Worm (Caenorhabditis elegans) whole organism, L2 larva: ENCODE results near the gene ZK418.7.

ENCODE experiments used
- C34F6.9 ChIP-seq: fragments of 150-350 bp; optimal IDR thresholded peaks from 2 replicates; lab custom pipeline; 2014; ENCODE audit warnings: missing biosample characterization, missing genetic modification characterization
- F13H6.1 ChIP-seq: sonication (generic microtip); optimal IDR thresholded peaks from 2 replicates; lab custom pipeline; 2016; ENCODE audit warnings: missing genetic modification characterization, missing compliant biosample characterization
- R02D3.7 ChIP-seq: fragments of 150-350 bp; optimal IDR thresholded peaks from 2 replicates; lab custom pipeline; 2014; ENCODE audit warnings: missing biosample characterization, missing genetic modification characterization
- alr-1 ChIP-seq: fragments of 150-350 bp; optimal IDR thresholded peaks from 2 replicates; lab custom pipeline; 2014; ENCODE audit warnings: missing biosample characterization, missing genetic modification characterization
- aly-2 ChIP-seq: fragments of 150-350 bp; optimal IDR thresholded peaks from 2 replicates; lab custom pipeline; 2014; ENCODE audit warnings: missing biosample characterization, missing genetic modification characterization
- ama-1 ChIP-seq: fragments of 150-350 bp; optimal IDR thresholded peaks from 2 replicates; lab custom pipeline; 2018; ENCODE audit warnings: inconsistent platforms
- ceh-16 ChIP-seq: fragments of 150-350 bp; optimal IDR thresholded peaks from 2 replicates; lab custom pipeline; 2014; ENCODE audit warnings: missing biosample characterization, missing genetic modification characterization
- crh-2 ChIP-seq: sonication (generic microtip); optimal IDR thresholded peaks from 2 replicates; lab custom pipeline; 2017; ENCODE audit warnings: missing biosample characterization, missing genetic modification characterization
- dmd-4 ChIP-seq: sonication (generic microtip); optimal IDR thresholded peaks from 2 replicates; lab custom pipeline; 2017; ENCODE audit warnings: missing biosample characterization, missing genetic modification characterization
- egl-27 ChIP-seq: sonication (generic microtip); optimal IDR thresholded peaks from 3 replicates; lab custom pipeline; 2017; ENCODE audit warnings: missing biosample characterization, missing genetic modification reagents, missing genetic modification characterization
- elt-1 ChIP-seq: fragments of 150-350 bp; optimal IDR thresholded peaks from 2 replicates; lab custom pipeline; 2014; ENCODE audit warnings: missing biosample characterization, missing genetic modification characterization
- elt-3 ChIP-seq: sonication (generic microtip); optimal IDR thresholded peaks from 2 replicates; lab custom pipeline; 2017; ENCODE audit warnings: missing biosample characterization, missing genetic modification characterization
- fos-1 ChIP-seq: fragments of 150-350 bp; optimal IDR thresholded peaks from 2 replicates; lab custom pipeline; 2014; ENCODE audit warnings: missing biosample characterization, missing genetic modification characterization
- gmeb-1 ChIP-seq: fragments of 150-350 bp; optimal IDR thresholded peaks from 2 replicates; lab custom pipeline; 2014; ENCODE audit warnings: missing biosample characterization, missing genetic modification characterization
- lin-11 ChIP-seq: fragments of 150-350 bp; sonication (generic microtip); optimal IDR thresholded peaks from 2 replicates; lab custom pipeline; 2014; ENCODE audit warnings: missing biosample characterization, missing genetic modification characterization, inconsistent platforms, mixed read lengths
- lin-13 ChIP-seq: fragments of 150-350 bp; optimal IDR thresholded peaks from 2 replicates; lab custom pipeline; 2014; ENCODE audit warnings: missing biosample characterization, missing genetic modification reagents, missing genetic modification characterization
- lin-39 ChIP-seq: fragments of 150-350 bp; optimal IDR thresholded peaks from 2 replicates; lab custom pipeline; 2014; ENCODE audit warnings: missing biosample characterization, missing genetic modification reagents, missing genetic modification characterization
- lsy-2 ChIP-seq, 2 experiments: fragments of 150-350 bp in 1 of 2; sonication (generic microtip) in 1 of 2; optimal IDR thresholded peaks; 2 replicates each; lab custom pipeline; 2014 to 2017; ENCODE audit warnings: missing biosample characterization in 2 of 2, missing genetic modification characterization in 2 of 2
- mab-5 ChIP-seq: fragments of 150-350 bp; optimal IDR thresholded peaks from 2 replicates; lab custom pipeline; 2014; ENCODE audit warnings: missing biosample characterization, missing genetic modification characterization
- mdl-1 ChIP-seq, 2 experiments: fragments of 150-350 bp in 1 of 2; sonication (generic microtip) in 1 of 2; optimal IDR thresholded peaks; 2 replicates each; lab custom pipeline; 2017; ENCODE audit warnings: missing biosample characterization in 2 of 2, missing genetic modification characterization in 2 of 2
- nhr-10 ChIP-seq: sonication (generic microtip); optimal IDR thresholded peaks from 2 replicates; lab custom pipeline; 2017; ENCODE audit warnings: missing biosample characterization, missing genetic modification characterization
- nhr-12 ChIP-seq: fragments of 150-350 bp; optimal IDR thresholded peaks from 2 replicates; lab custom pipeline; 2014; ENCODE audit warnings: missing biosample characterization, missing genetic modification characterization
- nhr-129 ChIP-seq: fragments of 150-350 bp; optimal IDR thresholded peaks from 2 replicates; lab custom pipeline; 2014; ENCODE audit warnings: missing biosample characterization, missing genetic modification characterization
- nhr-21 ChIP-seq: fragments of 150-350 bp; optimal IDR thresholded peaks from 2 replicates; lab custom pipeline; 2014; ENCODE audit warnings: missing biosample characterization, missing genetic modification characterization
- nhr-23 ChIP-seq: fragments of 150-350 bp; optimal IDR thresholded peaks from 2 replicates; lab custom pipeline; 2014; ENCODE audit warnings: missing biosample characterization, missing genetic modification reagents, missing genetic modification characterization
- nhr-237 ChIP-seq: fragments of 150-350 bp; optimal IDR thresholded peaks from 2 replicates; lab custom pipeline; 2014; ENCODE audit warnings: missing biosample characterization, missing genetic modification characterization
- nhr-6 ChIP-seq: fragments of 150-350 bp; optimal IDR thresholded peaks from 2 replicates; lab custom pipeline; 2014; ENCODE audit warnings: missing biosample characterization, missing genetic modification characterization
- nhr-77 ChIP-seq: fragments of 150-350 bp; optimal IDR thresholded peaks from 2 replicates; lab custom pipeline; 2014; ENCODE audit warnings: missing biosample characterization, missing genetic modification characterization
- peb-1 ChIP-seq: fragments of 150-350 bp; optimal IDR thresholded peaks from 2 replicates; lab custom pipeline; 2014; ENCODE audit warnings: missing biosample characterization, missing genetic modification characterization
- skn-1 ChIP-seq: sonication (generic microtip); optimal IDR thresholded peaks from 2 replicates; lab custom pipeline; 2017; ENCODE audit warnings: missing biosample characterization, missing genetic modification characterization
- sma-3 ChIP-seq: sonication (generic microtip); optimal IDR thresholded peaks from 2 replicates; lab custom pipeline; 2016; ENCODE audit warnings: missing genetic modification reagents, missing genetic modification characterization, missing compliant biosample characterization
- sma-9 ChIP-seq, 2 experiments: fragments of 150-350 bp in 1 of 2; sonication (generic microtip) in 1 of 2; optimal IDR thresholded peaks; 2 replicates each; lab custom pipeline; 2014 to 2016; ENCODE audit warnings: missing genetic modification characterization in 2 of 2, mild to moderate bottlenecking in 1 of 2, missing biosample characterization in 1 of 2, missing compliant biosample characterization in 1 of 2, missing genetic modification reagents in 1 of 2, moderate library complexity in 1 of 2
- unc-55 ChIP-seq: fragments of 150-350 bp; sonication (generic microtip); optimal IDR thresholded peaks from 3 replicates; lab custom pipeline; 2014; ENCODE audit warnings: missing biosample characterization, missing genetic modification reagents, missing genetic modification characterization
- unc-62 ChIP-seq: fragments of 150-350 bp; optimal IDR thresholded peaks from 2 replicates; lab custom pipeline; 2014; ENCODE audit warnings: missing biosample characterization, missing genetic modification reagents, missing genetic modification characterization
- zag-1 ChIP-seq: fragments of 150-350 bp; optimal IDR thresholded peaks from 2 replicates; lab custom pipeline; 2014; ENCODE audit warnings: missing biosample characterization, missing genetic modification characterization
- ztf-1 ChIP-seq: fragments of 200-800 bp; sonication (Bioruptor generic); conservative IDR thresholded peaks from 2 replicates; pipeline ENCODE4 v1.3.6; 2022; ENCODE audit warnings: missing genetic modification characterization, missing compliant biosample characterization
- ztf-11 ChIP-seq: sonication (generic microtip); optimal IDR thresholded peaks from 2 replicates; lab custom pipeline; 2017; ENCODE audit warnings: missing biosample characterization, missing genetic modification characterization

ZK418.7 gene

DNA sequence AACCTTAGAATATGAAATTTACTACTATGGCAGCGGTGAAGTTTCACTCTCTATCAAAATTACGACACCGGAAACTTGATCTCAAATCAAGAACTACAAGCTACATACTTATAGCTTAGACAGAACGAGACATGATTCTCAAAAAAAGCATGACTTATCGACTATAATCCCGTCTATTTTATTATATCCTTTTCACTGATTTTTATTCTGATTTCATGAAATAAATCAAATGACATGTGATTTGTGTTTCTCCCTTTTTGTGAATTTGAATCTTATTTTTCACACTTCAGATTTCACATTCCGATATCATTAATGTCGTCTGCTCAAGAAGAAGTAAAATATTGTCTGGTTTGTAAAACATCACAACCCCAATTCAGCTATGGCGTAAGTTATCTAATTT lies 19.4 kb upstream of the ZK418.7 start, which contains the start of gene ZK418.11:
Gene ZK418.11 (plus strand): TSS at position 289 of the 400 bp plus-strand sequence.
- TF ChIP-seq nhr-23: no peak
- TF ChIP-seq alr-1: no peak
- TF ChIP-seq lin-39 (tag; lab: Kevin White, UChicago): no peak
- no peak for TF ChIP-seq nhr-12 (tag; lab: Kevin White, UChicago)
- TF ChIP-seq nhr-129 (tag; lab: Kevin White, UChicago): no peak
- TF ChIP-seq, all 48 proteins: peak for 0

DNA sequence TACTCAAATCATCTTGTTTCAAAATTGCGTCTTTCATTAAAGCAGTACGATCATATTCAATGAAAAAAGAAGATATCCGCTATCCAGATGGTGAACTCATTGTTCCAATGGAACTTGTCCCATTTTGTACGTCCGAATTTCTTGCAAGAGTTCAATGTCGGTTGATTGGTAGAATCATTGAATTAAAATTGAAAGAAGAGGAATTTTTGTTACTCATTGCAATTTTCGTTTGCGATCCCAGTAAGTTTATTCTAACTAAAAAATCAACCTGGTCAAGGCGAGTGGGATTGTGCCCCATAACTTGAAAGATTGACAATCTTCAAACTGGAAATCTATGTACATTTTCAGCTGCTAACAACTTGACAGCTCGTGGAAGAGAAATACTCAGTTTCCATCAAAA lies 15.9 kb upstream of the ZK418.7 start:
- TF ChIP-seq sma-3 (GFP tag; lab: Kevin White, UChicago): no peak
- no peak for TF ChIP-seq ceh-16 (tag; lab: Kevin White, UChicago)
- no peak for TF ChIP-seq ztf-11
- no peak for TF ChIP-seq mab-5
- TF ChIP-seq sma-9 (GFP tag; optimal IDR thresholded peaks at IDR 0.05; lab: Kevin White, UChicago): no peak
- no peak for TF ChIP-seq sma-9 (tag; optimal IDR thresholded peaks at IDR 0.05; lab: Kevin White, UChicago)
- no peak for TF ChIP-seq elt-3 (tag; lab: Kevin White, UChicago)
- TF ChIP-seq alr-1: no peak
- no peak for TF ChIP-seq ama-1 (lab: Kevin White, UChicago)
- no peak for TF ChIP-seq skn-1
- no peak for TF ChIP-seq nhr-12 (tag; lab: Kevin White, UChicago)
- TF ChIP-seq nhr-129 (tag; lab: Kevin White, UChicago): no peak

DNA sequence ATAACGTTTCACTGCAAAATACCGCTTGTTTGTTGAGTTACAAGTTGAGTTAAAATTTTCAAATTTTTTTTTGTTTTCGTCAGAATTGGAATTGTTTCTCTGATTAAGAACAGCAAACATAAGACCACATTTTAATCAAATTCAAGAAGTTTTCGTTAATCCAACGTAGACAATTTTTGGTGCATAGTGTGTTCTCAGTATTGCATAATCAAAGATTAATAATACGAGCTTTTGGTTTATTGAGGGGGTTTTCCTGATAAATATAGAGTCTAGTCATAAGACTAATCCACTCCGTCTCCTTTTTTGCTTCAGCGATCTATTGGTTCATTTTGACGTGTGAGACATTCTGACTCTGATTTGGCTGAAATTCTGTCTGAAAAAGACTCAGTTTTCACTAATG lies 14.6 kb upstream of the ZK418.7 start, which contains the start of gene nhr-9:
Gene nhr-9 (plus strand): TSS at position 307 of the 400 bp plus-strand sequence.
- no peak for TF ChIP-seq nhr-6 (tag; lab: Kevin White, UChicago)
- no peak for TF ChIP-seq C34F6.9 (tag; lab: Kevin White, UChicago)
- peak; percentile 20 for TF ChIP-seq sma-9 (GFP tag; optimal IDR thresholded peaks at IDR 0.05; lab: Kevin White, UChicago)
- no peak for TF ChIP-seq sma-9 (tag; optimal IDR thresholded peaks at IDR 0.05; lab: Kevin White, UChicago)
- TF ChIP-seq lsy-2 (tag; optimal IDR thresholded peaks at IDR 0.05; lab: Kevin White, UChicago): peak in 1 of 2 experiments; percentile 4

DNA sequence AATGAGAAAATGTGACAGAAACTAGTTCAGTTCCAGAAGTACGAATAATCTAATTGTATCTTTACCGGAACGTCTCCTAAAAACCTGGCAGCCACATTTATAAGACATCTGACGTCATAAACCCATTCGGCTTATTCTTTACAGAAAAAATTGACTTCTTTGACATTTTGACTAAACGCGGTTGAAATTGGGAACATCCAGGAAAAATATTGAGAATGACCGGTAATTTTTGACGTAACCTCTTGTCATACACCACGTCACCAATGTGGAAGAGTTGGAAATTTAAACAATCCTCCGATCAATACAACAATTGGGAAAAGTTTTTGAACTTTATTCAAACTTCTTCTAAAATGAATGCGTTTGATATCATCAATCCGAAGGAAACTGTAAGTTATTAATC lies 10.5 kb upstream of the ZK418.7 start, which contains the start of gene ZK418.2:
Gene ZK418.2 (plus strand): TSS at position 301 of the 400 bp plus-strand sequence.
- TF ChIP-seq peb-1: no peak
- no peak for TF ChIP-seq elt-1
- TF ChIP-seq alr-1: no peak
- TF ChIP-seq nhr-10: no peak
- no peak for TF ChIP-seq C34F6.9 (tag; lab: Kevin White, UChicago)
- no peak for TF ChIP-seq lsy-2 (tag; optimal IDR thresholded peaks at IDR 0.05; lab: Kevin White, UChicago)
- TF ChIP-seq nhr-129 (tag; lab: Kevin White, UChicago): no peak
- no peak for TF ChIP-seq ztf-1 (GFP tag; lab: Robert Waterston, UW)
- no peak for TF ChIP-seq nhr-6 (tag; lab: Kevin White, UChicago)
- TF ChIP-seq dmd-4 (tag; lab: Kevin White, UChicago): no peak
- no peak for TF ChIP-seq lin-39 (tag; lab: Kevin White, UChicago)
- TF ChIP-seq egl-27 (tag; lab: Kevin White, UChicago): no peak
- TF ChIP-seq sma-9 (GFP tag; optimal IDR thresholded peaks at IDR 0.05; lab: Kevin White, UChicago): no peak
- TF ChIP-seq sma-9 (tag; optimal IDR thresholded peaks at IDR 0.05; lab: Kevin White, UChicago): no peak
- TF ChIP-seq zag-1: no peak
- TF ChIP-seq aly-2 (tag; lab: Kevin White, UChicago): no peak

DNA sequence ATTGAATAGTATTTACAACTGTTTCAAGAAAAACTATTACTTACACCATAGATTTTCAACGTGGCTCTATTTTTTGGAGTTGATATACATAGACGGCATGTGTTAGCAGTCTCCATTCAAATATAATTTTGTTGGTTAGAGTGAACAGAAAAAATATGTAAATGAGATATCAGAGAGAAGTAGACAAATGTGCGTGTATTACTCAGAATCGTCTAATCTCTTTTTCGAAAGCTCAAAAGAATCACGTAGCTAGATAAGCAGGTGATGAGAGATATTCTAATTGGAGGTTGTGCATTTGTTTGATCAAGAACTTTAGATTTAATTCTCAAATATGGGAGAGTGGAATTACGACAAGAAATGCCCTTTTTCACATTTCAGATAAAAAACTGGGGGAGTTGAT lies 10.0 kb upstream of the ZK418.7 start, which contains the start of gene ZK418.10:
Gene ZK418.10 (minus strand): TSS at position 148 of the 400 bp plus-strand sequence.
- TF ChIP-seq ama-1 (lab: Kevin White, UChicago): no peak
- TF ChIP-seq ztf-1 (GFP tag; lab: Robert Waterston, UW): no peak
- TF ChIP-seq R02D3.7 (tag; lab: Kevin White, UChicago): no peak
- TF ChIP-seq lsy-2 (tag; optimal IDR thresholded peaks at IDR 0.05; lab: Kevin White, UChicago): peak in 1 of 2 experiments; percentile 16
- no peak for TF ChIP-seq nhr-77 (tag; lab: Kevin White, UChicago)
- TF ChIP-seq elt-3 (tag; lab: Kevin White, UChicago): no peak
- peak; percentile 5 for TF ChIP-seq sma-9 (GFP tag; optimal IDR thresholded peaks at IDR 0.05; lab: Kevin White, UChicago)
- TF ChIP-seq sma-9 (tag; optimal IDR thresholded peaks at IDR 0.05; lab: Kevin White, UChicago): no peak
- peak; percentile 16 for TF ChIP-seq nhr-21 (tag; lab: Kevin White, UChicago)
- TF ChIP-seq nhr-237 (tag; lab: Kevin White, UChicago): no peak
- peak; percentile 33 for TF ChIP-seq C34F6.9 (tag; lab: Kevin White, UChicago)

DNA sequence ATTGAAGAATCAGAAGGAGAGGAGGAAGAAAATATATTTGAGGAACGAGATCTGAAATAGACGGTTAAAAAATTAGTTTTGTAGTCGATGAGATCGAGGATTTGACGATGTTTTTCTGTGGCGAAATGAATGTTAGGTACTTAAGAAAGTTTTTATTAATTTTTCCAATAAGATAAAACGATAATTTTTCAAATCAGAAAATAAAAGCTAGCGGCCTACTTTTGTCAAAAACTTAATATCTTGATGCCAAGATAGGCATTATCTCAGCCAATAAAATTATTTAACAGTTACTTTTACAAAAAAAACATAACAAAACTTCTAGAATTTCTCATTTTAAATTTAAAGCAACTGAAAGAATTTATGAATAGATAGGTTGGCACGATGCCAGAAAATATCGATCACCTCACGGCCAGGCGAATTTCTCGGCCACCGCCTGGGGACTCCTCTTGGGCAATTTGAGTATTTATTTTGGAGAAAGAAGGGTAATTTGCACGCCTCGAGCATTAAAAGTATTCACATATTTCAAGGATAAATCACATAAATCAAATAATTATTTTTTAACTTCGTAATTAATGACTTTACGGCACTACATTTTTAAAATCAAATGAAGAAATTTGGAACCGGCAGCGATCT lies 7.2 kb upstream of the ZK418.7 start, which contains the start of gene fubl-2:
Gene fubl-2 (minus strand): TSS at position 51 of the 633 bp plus-strand sequence.
- peak; percentile 65 for TF ChIP-seq gmeb-1 (tag; lab: Kevin White, UChicago)
- TF ChIP-seq ceh-16 (tag; lab: Kevin White, UChicago): no peak
- no peak for TF ChIP-seq nhr-237 (tag; lab: Kevin White, UChicago)
- peak; percentile 76 for TF ChIP-seq lin-13 (GFP tag; lab: Kevin White, UChicago)
- peak; percentile 66 for TF ChIP-seq C34F6.9 (tag; lab: Kevin White, UChicago)
- peak; percentile 50 for TF ChIP-seq fos-1 (tag; lab: Kevin White, UChicago)
- TF ChIP-seq unc-62 (GFP tag; lab: Kevin White, UChicago): no peak
- peak; percentile 59 for TF ChIP-seq crh-2 (tag; lab: Kevin White, UChicago)
- TF ChIP-seq nhr-21 (tag; lab: Kevin White, UChicago): peak; percentile 8
- TF ChIP-seq egl-27 (tag; lab: Kevin White, UChicago): peak; percentile 66
- TF ChIP-seq lsy-2 (tag; optimal IDR thresholded peaks at IDR 0.05; lab: Kevin White, UChicago): peak; percentile 22 to 86
- peak; percentile 66 for TF ChIP-seq sma-9 (GFP tag; optimal IDR thresholded peaks at IDR 0.05; lab: Kevin White, UChicago)
- TF ChIP-seq sma-9 (tag; optimal IDR thresholded peaks at IDR 0.05; lab: Kevin White, UChicago): no peak
- no peak for TF ChIP-seq ama-1 (lab: Kevin White, UChicago)
- TF ChIP-seq nhr-129 (tag; lab: Kevin White, UChicago): peak; percentile 25
- peak; percentile 69 for TF ChIP-seq F13H6.1 (tag; lab: Kevin White, UChicago)
- no peak for TF ChIP-seq mdl-1 (tag; optimal IDR thresholded peaks at IDR 0.05; lab: Kevin White, UChicago)
- TF ChIP-seq unc-55 (GFP tag; lab: Kevin White, UChicago): peak; percentile 70
- peak; percentile 29 for TF ChIP-seq lin-11 (tag; lab: Kevin White, UChicago)
- no peak for TF ChIP-seq ztf-1 (GFP tag; lab: Robert Waterston, UW)
- TF ChIP-seq sma-3 (GFP tag; lab: Kevin White, UChicago): peak; percentile 84
